Worm (Caenorhabditis elegans): ENCODE data around the gene nhr-223.

- no peak for TF ChIP-seq hlh-30 (tag; optimal IDR thresholded peaks at IDR 0.05; ENCODE audit: insufficient read depth)
- no peak for TF ChIP-seq nhr-232 (tag; optimal IDR thresholded peaks at IDR 0.05)
- TF ChIP-seq zip-5 (tag; optimal IDR thresholded peaks at IDR 0.05): no peak
- no peak for TF ChIP-seq F13H6.1 (tag; optimal IDR thresholded peaks at IDR 0.05)
- no peak for TF ChIP-seq dmd-4 (tag; optimal IDR thresholded peaks at IDR 0.05; ENCODE audit: borderline replicate concordance)
These were observed 37.4 kb downstream of the nhr-223 start, which contains the start of gene srbc-54 for ce11 chrV:15833622-15834021.
